Fruit fly (Drosophila melanogaster): ENCODE results near the gene up.

- TF ChIP-seq CG33017 (tag; optimal IDR thresholded peaks at IDR 0.05), result no peak
- TF ChIP-seq bab1 (GFP tag; optimal IDR thresholded peaks at IDR 0.05), result no peak
- no peak for TF ChIP-seq toe (GFP tag; optimal IDR thresholded peaks at IDR 0.05)
- no peak for TF ChIP-seq CG11617 (GFP tag; optimal IDR thresholded peaks at IDR 0.05)
- no peak for TF ChIP-seq CG5204 (GFP tag; optimal IDR thresholded peaks at IDR 0.05)
- no peak for TF ChIP-seq ovo (GFP tag; optimal IDR thresholded peaks at IDR 0.05)
- no peak for TF ChIP-seq Crg-1 (GFP tag; optimal IDR thresholded peaks at IDR 0.05)
- no peak for TF ChIP-seq cic (GFP tag; optimal IDR thresholded peaks at IDR 0.05)
- no peak for TF ChIP-seq CG1620 (GFP tag; optimal IDR thresholded peaks at IDR 0.05)
- no peak for TF ChIP-seq CG12768 (GFP tag; optimal IDR thresholded peaks at IDR 0.05)
Measured at dm6 chrX:13637588-13637987, 35.2 kb upstream of the up start.

All from whole organism, adult.